Fruit fly (Drosophila melanogaster) whole organism, larva: ENCODE data around the gene CG42682.
"Not testable (repeated sequence)": the region's sequence is repeated elsewhere in the genome, so short reads cannot be mapped to it uniquely, and the experiment has no call there.

Experiments used
- noc ChIP-seq: fragments of 200-800 bp; sonication (Bioruptor generic); optimal IDR thresholded peaks from 3 replicates; lab custom pipeline; 2019; ENCODE audit warnings: missing biosample characterization, mild to moderate bottlenecking, missing genetic modification characterization, moderate library complexity

Gene CG42682

dm6 chr2L:14842058-14842457, at the start of gene CG42682:
Gene CG42682, plus strand, starts transcription at chr2L:14842358.
- TF ChIP-seq noc (tag; lab: Kevin White, UChicago): no peak

dm6 chr2L:14796542-14796941, 45.6 kb upstream of the CG42682 start, which contains the start of gene CG18420:
Gene CG18420, minus strand, starts transcription at chr2L:14796642.
- no peak for TF ChIP-seq noc (tag; lab: Kevin White, UChicago)

- TF ChIP-seq noc (tag; lab: Kevin White, UChicago): no peak
Measured at dm6 chr2L:14797554-14797953, 44.6 kb upstream of the CG42682 start.

- no peak for TF ChIP-seq noc (tag; lab: Kevin White, UChicago)
Measured at dm6 chr2L:14802034-14802433, 40.1 kb upstream of the CG42682 start, which contains the start of gene CG33308. Gene CG33308, plus strand, starts transcription at chr2L:14802334.

- TF ChIP-seq noc (tag; lab: Kevin White, UChicago): no peak
Measured at dm6 chr2L:14810461-14810860, 31.7 kb upstream of the CG42682 start, which contains the start of gene CG33309. Gene CG33309, plus strand, starts transcription at chr2L:14810761.

dm6 chr2L:14851678-14852077, 9.5 kb downstream of the CG42682 start, which contains the start of gene CG15279:
Gene CG15279, minus strand, starts transcription at chr2L:14851749.
- no peak for TF ChIP-seq noc (tag; lab: Kevin White, UChicago)

dm6 chr2L:14871922-14872321, 29.8 kb downstream of the CG42682 start, which contains the start of gene CG4480:
Gene CG4480, minus strand, starts transcription at chr2L:14872022.
- TF ChIP-seq noc (tag; lab: Kevin White, UChicago): no peak

dm6 chr2L:14876233-14876632, 34.1 kb downstream of the CG42682 start, which contains the start of gene CG15278:
Gene CG15278, minus strand, starts transcription at chr2L:14876333.
- TF ChIP-seq noc (tag; lab: Kevin White, UChicago): no peak

- not testable (repeated sequence) for TF ChIP-seq noc (tag; lab: Kevin White, UChicago)
Measured at dm6 chr2L:14881552-14881951, 39.4 kb downstream of the CG42682 start, which contains the start of gene ProtA. Gene ProtA, minus strand, starts transcription at chr2L:14881652.

- TF ChIP-seq noc (tag; lab: Kevin White, UChicago): not testable (repeated sequence)
Measured at dm6 chr2L:14883621-14884020, 41.5 kb downstream of the CG42682 start, which contains the start of gene ProtB. Gene ProtB, minus strand, starts transcription at chr2L:14883721.

- no peak for TF ChIP-seq noc (tag; lab: Kevin White, UChicago)
Measured at dm6 chr2L:14887530-14887929, 45.4 kb downstream of the CG42682 start.
